Worm (Caenorhabditis elegans) whole organism, L1 larva: ENCODE results near the gene ZK662.2.

Experiments
- C04F5.9 ChIP-seq: sonication (generic microtip); optimal IDR thresholded peaks from 2 replicates; lab custom pipeline; 2016; ENCODE audit warnings: missing genetic modification characterization, missing compliant biosample characterization
- C16A3.4 ChIP-seq: fragments of 150-350 bp; optimal IDR thresholded peaks from 2 replicates; lab custom pipeline; 2014; ENCODE audit warnings: missing biosample characterization, missing genetic modification characterization
- Y116A8C.19 ChIP-seq: sonication (generic microtip); optimal IDR thresholded peaks from 2 replicates; lab custom pipeline; 2016; ENCODE audit warnings: missing compliant biosample characterization, missing genetic modification characterization, borderline replicate concordance
- ama-1 ChIP-seq: fragments of 150-350 bp; optimal IDR thresholded peaks from 2 replicates; lab custom pipeline; 2014
- blmp-1 ChIP-seq: fragments of 150-350 bp; optimal IDR thresholded peaks from 2 replicates; lab custom pipeline; 2014; ENCODE audit warnings: missing biosample characterization, missing genetic modification characterization
- ceh-63 ChIP-seq: fragments of 200-800 bp; sonication (Bioruptor generic); optimal IDR thresholded peaks from 2 replicates; lab custom pipeline; 2018; ENCODE audit warnings: mild to moderate bottlenecking, missing genetic modification characterization, missing compliant biosample characterization
- ceh-8 ChIP-seq: fragments of 200-800 bp; sonication (Bioruptor generic); optimal IDR thresholded peaks from 2 replicates; lab custom pipeline; 2018; ENCODE audit warnings: mild to moderate bottlenecking, missing genetic modification characterization, moderate library complexity, missing compliant biosample characterization
- ceh-82 ChIP-seq, 3 experiments: fragments of 150-350 bp in 1 of 3; sonication (generic microtip) in 2 of 3; optimal IDR thresholded peaks; 2 replicates each; lab custom pipeline; 2014 to 2017; ENCODE audit warnings: missing biosample characterization in 3 of 3, missing genetic modification characterization in 3 of 3
- ceh-90 ChIP-seq: sonication (generic microtip); optimal IDR thresholded peaks from 2 replicates; lab custom pipeline; 2016; ENCODE audit warnings: missing genetic modification characterization, missing compliant biosample characterization
- dpl-1 ChIP-seq, 3 experiments: fragments of 150-350 bp in 2 of 3; sonication (generic microtip) in 1 of 3; optimal IDR thresholded peaks; 2 replicates each; lab custom pipeline; 2014 to 2017; ENCODE audit warnings: missing biosample characterization in 3 of 3, missing genetic modification characterization in 3 of 3, missing genetic modification reagents in 3 of 3
- dsc-1 ChIP-seq: sonication (generic microtip); optimal IDR thresholded peaks from 2 replicates; lab custom pipeline; 2016; ENCODE audit warnings: mild to moderate bottlenecking, missing genetic modification characterization, missing compliant biosample characterization
- efl-1 ChIP-seq, 4 experiments: fragments of 150-350 bp; optimal IDR thresholded peaks in 3 of 4; peaks in 1 of 4; 1 replicate in 1 of 4; 2 replicates in 3 of 4; lab custom pipeline; 2014; ENCODE audit warnings: missing biosample characterization in 2 of 4, missing genetic modification characterization in 2 of 4, missing genetic modification reagents in 2 of 4
- egl-13 ChIP-seq: sonication (generic microtip); optimal IDR thresholded peaks from 2 replicates; lab custom pipeline; 2016; ENCODE audit warnings: missing genotype, missing genetic modification reagents, missing genetic modification characterization, missing compliant biosample characterization
- fkh-10 ChIP-seq: sonication (generic microtip); optimal IDR thresholded peaks from 2 replicates; lab custom pipeline; 2017; ENCODE audit warnings: missing biosample characterization, missing genetic modification reagents, missing genetic modification characterization
- fkh-8 ChIP-seq: sonication (generic microtip); optimal IDR thresholded peaks from 2 replicates; lab custom pipeline; 2016; ENCODE audit warnings: mild to moderate bottlenecking, missing genetic modification characterization, missing compliant biosample characterization
- fos-1 ChIP-seq: fragments of 150-350 bp; optimal IDR thresholded peaks from 2 replicates; lab custom pipeline; 2014; ENCODE audit warnings: missing biosample characterization, missing genetic modification characterization
- hlh-17 ChIP-seq: fragments of 200-800 bp; sonication (Bioruptor generic); optimal IDR thresholded peaks from 2 replicates; lab custom pipeline; 2018; ENCODE audit warnings: missing genetic modification characterization, mild to moderate bottlenecking, missing compliant biosample characterization, moderate library complexity, borderline replicate concordance
- hlh-4 ChIP-seq: sonication (generic microtip); optimal IDR thresholded peaks from 2 replicates; lab custom pipeline; 2016; ENCODE audit warnings: mild to moderate bottlenecking, missing genetic modification characterization, missing compliant biosample characterization
- irx-1 ChIP-seq: sonication (generic microtip); optimal IDR thresholded peaks from 2 replicates; lab custom pipeline; 2016; ENCODE audit warnings: missing genetic modification characterization, missing compliant biosample characterization
- isw-1 ChIP-seq: fragments of 200-800 bp; sonication (Bioruptor generic); IDR thresholded peaks from 2 replicates; pipeline ENCODE4 v1.3.6; 2022; ENCODE audit warnings: missing genetic modification characterization, missing compliant biosample characterization
- jun-1 ChIP-seq: fragments of 150-350 bp; optimal IDR thresholded peaks from 2 replicates; lab custom pipeline; 2014; ENCODE audit warnings: missing biosample characterization, missing genetic modification reagents, missing genetic modification characterization
- lin-13 ChIP-seq: fragments of 150-350 bp; optimal IDR thresholded peaks from 2 replicates; lab custom pipeline; 2014; ENCODE audit warnings: missing biosample characterization, missing genetic modification reagents, missing genetic modification characterization
- lin-14 ChIP-seq: fragments of 200-800 bp; sonication (Bioruptor generic); optimal IDR thresholded peaks from 2 replicates; lab custom pipeline; 2018; ENCODE audit warnings: mild to moderate bottlenecking, missing genetic modification characterization, moderate library complexity, missing compliant biosample characterization
- lin-15B ChIP-seq: fragments of 150-350 bp; sonication (generic microtip); optimal IDR thresholded peaks from 3 replicates; lab custom pipeline; 2014; ENCODE audit warnings: missing biosample characterization, missing genetic modification characterization
- lin-35 ChIP-seq, 2 experiments: fragments of 150-350 bp; optimal IDR thresholded peaks; 2 replicates each; lab custom pipeline; 2014; ENCODE audit warnings: missing biosample characterization in 2 of 2, missing genetic modification characterization in 2 of 2, missing genetic modification reagents in 2 of 2
- lir-3 ChIP-seq: sonication (generic microtip); optimal IDR thresholded peaks from 2 replicates; lab custom pipeline; 2016; ENCODE audit warnings: mild to moderate bottlenecking, missing genetic modification characterization, moderate library complexity, missing compliant biosample characterization; ENCODE audit not compliant: poor library complexity
- mdl-1 ChIP-seq, 2 experiments: fragments of 150-350 bp; optimal IDR thresholded peaks; 2 replicates each; lab custom pipeline; 2014 to 2017; ENCODE audit warnings: missing biosample characterization in 2 of 2, missing genetic modification characterization in 2 of 2, inconsistent platforms in 1 of 2
- mef-2 ChIP-seq: fragments of 150-350 bp; optimal IDR thresholded peaks from 2 replicates; lab custom pipeline; 2014; ENCODE audit warnings: missing biosample characterization, missing genetic modification characterization
- mep-1 ChIP-seq: fragments of 150-350 bp; optimal IDR thresholded peaks from 2 replicates; lab custom pipeline; 2014; ENCODE audit warnings: missing biosample characterization, missing genetic modification characterization
- nhr-20 ChIP-seq: sonication (generic microtip); optimal IDR thresholded peaks from 2 replicates; lab custom pipeline; 2016; ENCODE audit warnings: mild to moderate bottlenecking, missing genetic modification characterization, missing compliant biosample characterization
- nhr-28 ChIP-seq: fragments of 150-350 bp; optimal IDR thresholded peaks from 2 replicates; lab custom pipeline; 2014; ENCODE audit warnings: missing biosample characterization, missing genetic modification characterization
- nhr-71 ChIP-seq: sonication (generic microtip); optimal IDR thresholded peaks from 2 replicates; lab custom pipeline; 2016; ENCODE audit warnings: mild to moderate bottlenecking, missing genetic modification characterization, moderate library complexity, missing compliant biosample characterization
- nhr-77 ChIP-seq: fragments of 150-350 bp; optimal IDR thresholded peaks from 2 replicates; lab custom pipeline; 2014; ENCODE audit warnings: missing biosample characterization, missing genetic modification characterization
- nhr-85 ChIP-seq: sonication (generic microtip); peaks from one replicate; lab custom pipeline; 2016; ENCODE audit warnings: missing genetic modification characterization, inconsistent platforms, missing compliant biosample characterization
- pag-3 ChIP-seq: sonication (generic microtip); optimal IDR thresholded peaks from 2 replicates; lab custom pipeline; 2017; ENCODE audit warnings: missing genetic modification characterization, mild to moderate bottlenecking, missing compliant biosample characterization, antibody characterized with exemption, borderline replicate concordance; ENCODE audit not compliant: insufficient read depth
- rnt-1 ChIP-seq: sonication (generic microtip); optimal IDR thresholded peaks from 2 replicates; lab custom pipeline; 2016; ENCODE audit warnings: mild to moderate bottlenecking, missing genetic modification characterization, moderate library complexity, missing compliant biosample characterization
- snpc-4 ChIP-seq: fragments of 150-350 bp; optimal IDR thresholded peaks from 2 replicates; lab custom pipeline; 2014; ENCODE audit warnings: missing biosample characterization, missing genetic modification characterization
- sup-37 ChIP-seq: fragments of 200-800 bp; sonication (Bioruptor generic); optimal IDR thresholded peaks from 2 replicates; lab custom pipeline; 2018; ENCODE audit warnings: mild to moderate bottlenecking, missing genetic modification characterization, missing compliant biosample characterization
- tbx-2 ChIP-seq: sonication (generic microtip); optimal IDR thresholded peaks from 2 replicates; lab custom pipeline; 2016; ENCODE audit warnings: missing genetic modification characterization, missing compliant biosample characterization
- unc-86 ChIP-seq: sonication (generic microtip); optimal IDR thresholded peaks from 2 replicates; lab custom pipeline; 2016; ENCODE audit warnings: missing genetic modification characterization, missing compliant biosample characterization
- vab-15 ChIP-seq: sonication (generic microtip); optimal IDR thresholded peaks from 2 replicates; lab custom pipeline; 2017; ENCODE audit warnings: missing genotype, mild to moderate bottlenecking, missing genetic modification characterization, missing compliant biosample characterization
- xbp-1 ChIP-seq: sonication (generic microtip); optimal IDR thresholded peaks from 2 replicates; lab custom pipeline; 2016; ENCODE audit warnings: missing genetic modification characterization, missing compliant biosample characterization
- zag-1 ChIP-seq: fragments of 150-350 bp; optimal IDR thresholded peaks from 2 replicates; lab custom pipeline; 2014; ENCODE audit warnings: missing biosample characterization, missing genetic modification characterization
- ztf-11 ChIP-seq, 2 experiments: sonication (generic microtip); optimal IDR thresholded peaks; 2 replicates each; lab custom pipeline; 2016 to 2017; ENCODE audit warnings: missing genetic modification characterization in 2 of 2, missing biosample characterization in 1 of 2, missing compliant biosample characterization in 1 of 2

ZK662.2 gene

ce11 chrX:15713189-15713588 is 16.7 kb downstream of the ZK662.2 start:
- no peak for TF ChIP-seq hlh-17
- TF ChIP-seq sup-37: no peak
- TF ChIP-seq lin-15B (tag; lab: Kevin White, UChicago): no peak
- TF ChIP-seq isw-1 (GFP tag; lab: Robert Waterston, UW): no peak
- no peak for TF ChIP-seq zag-1
- TF ChIP-seq unc-86 (tag; lab: Kevin White, UChicago): no peak
- TF ChIP-seq fkh-8 (tag; lab: Kevin White, UChicago): no peak
- TF ChIP-seq, all 84 proteins: peak for 0

ce11 chrX:15716971-15717370 is 20.5 kb downstream of the ZK662.2 start:
- TF ChIP-seq Y116A8C.19 (tag; lab: Kevin White, UChicago) (no peak), hlh-4 (tag; lab: Kevin White, UChicago) (no peak)

ce11 chrX:15718325-15718724 is 21.8 kb downstream of the ZK662.2 start, which contains the start of gene ZK662.6:
Gene ZK662.6 (plus strand): TSS chrX:15718625.
- TF ChIP-seq unc-86 (tag; lab: Kevin White, UChicago) (no peak), mef-2 (tag; lab: Kevin White, UChicago) (no peak), xbp-1 (tag; lab: Kevin White, UChicago) (no peak), ceh-63 (GFP tag; lab: Kevin White, UChicago) (no peak), irx-1 (no peak), hlh-4 (tag; lab: Kevin White, UChicago) (no peak), ama-1 (lab: Kevin White, UChicago) (no peak), pag-3 (tag; lab: Kevin White, UChicago) (no peak), dsc-1 (no peak), mep-1 (tag; lab: Kevin White, UChicago) (no peak), vab-15 (no peak), nhr-28 (tag; lab: Kevin White, UChicago) (no peak), nhr-71 (tag; lab: Kevin White, UChicago) (no peak)
- TF ChIP-seq, all 84 proteins: peak for 0

- no peak for TF ChIP-seq nhr-28 (tag; lab: Kevin White, UChicago)
Measured at ce11 chrX:15721346-15721745, 24.8 kb downstream of the ZK662.2 start, which contains the start of gene ZK662.5. Gene ZK662.5 (plus strand): TSS chrX:15721646.

ce11 chrX:15724994-15725393 is 28.5 kb downstream of the ZK662.2 start:
- TF ChIP-seq ztf-11 (tag; optimal IDR thresholded peaks at IDR 0.05; lab: Kevin White, UChicago): peak in 1 of 2 experiments; percentile 11
- peak; percentile 56 to 86 for TF ChIP-seq lin-35 (GFP tag; optimal IDR thresholded peaks at IDR 0.05; lab: Kevin White, UChicago)
- TF ChIP-seq C16A3.4: peak; percentile 69
- TF ChIP-seq fkh-10 (GFP tag; lab: Kevin White, UChicago): no peak
- peak; percentile 67 for TF ChIP-seq lin-13 (GFP tag; lab: Kevin White, UChicago)
- TF ChIP-seq ceh-8: no peak
- TF ChIP-seq lin-14: peak; percentile 83
- TF ChIP-seq blmp-1 (tag; lab: Kevin White, UChicago): peak; percentile 97
- TF ChIP-seq unc-86 (tag; lab: Kevin White, UChicago): peak; percentile 65
- peak; percentile 68 to 73 (median 73) for TF ChIP-seq dpl-1 (GFP tag; optimal IDR thresholded peaks at IDR 0.05; lab: Kevin White, UChicago)
- TF ChIP-seq efl-1 (optimal IDR thresholded peaks at IDR 0.05; lab: Kevin White, UChicago): peak; percentile 69 to 78
- peak in 1 of 2 experiments; percentile 58 for TF ChIP-seq efl-1 (GFP tag; optimal IDR thresholded peaks at IDR 0.05 in 1 of 2; lab: Kevin White, UChicago)
- no peak for TF ChIP-seq C04F5.9
- TF ChIP-seq nhr-77 (tag; lab: Kevin White, UChicago): peak; percentile 6
- peak; percentile 80 for TF ChIP-seq rnt-1
- no peak for TF ChIP-seq hlh-17
- TF ChIP-seq tbx-2 (tag; lab: Kevin White, UChicago): peak; percentile 70
- no peak for TF ChIP-seq egl-13 (tag; lab: Kevin White, UChicago)
- peak in 1 of 2 experiments; percentile 81 for TF ChIP-seq mdl-1 (tag; optimal IDR thresholded peaks at IDR 0.05; lab: Kevin White, UChicago)
- peak; percentile 87 for TF ChIP-seq nhr-85 (tag; lab: Kevin White, UChicago)
- no peak for TF ChIP-seq lir-3
- no peak for TF ChIP-seq ceh-90 (tag; lab: Kevin White, UChicago)
- peak; percentile 33 to 69 (median 57) for TF ChIP-seq ceh-82 (tag; optimal IDR thresholded peaks at IDR 0.05; lab: Kevin White, UChicago)
- TF ChIP-seq xbp-1 (tag; lab: Kevin White, UChicago): peak; percentile 62
- TF ChIP-seq fos-1 (tag; lab: Kevin White, UChicago): no peak
- peak; percentile 62 for TF ChIP-seq snpc-4 (tag; lab: Kevin White, UChicago)
- peak; percentile 74 for TF ChIP-seq nhr-20 (tag; lab: Kevin White, UChicago)
- peak; percentile 78 for TF ChIP-seq nhr-71 (tag; lab: Kevin White, UChicago)
- TF ChIP-seq jun-1 (tag; lab: Kevin White, UChicago): peak; percentile 48
